Worm (Caenorhabditis elegans): ENCODE measurements around the gene C46C2.3.

Gene C46C2.3

ce11 chrIV:9196755-9197154 lies 28.2 kb upstream of the C46C2.3 start (continued):
- TF ChIP-seq F57A8.1 (GFP tag; optimal IDR thresholded peaks at IDR 0.05) (no peak), hlh-26 (GFP tag; conservative IDR thresholded peaks at IDR 0.05) (no peak), aptf-3 (GFP tag; IDR thresholded peaks at IDR 0.05) (no peak), lsl-1 (GFP tag; optimal IDR thresholded peaks at IDR 0.05) (no peak), mcd-1 (GFP tag; IDR thresholded peaks at IDR 0.05) (peak; percentile 58), B0035.1 (tag; optimal IDR thresholded peaks at IDR 0.05) (no peak), F23B12.7 (tag; optimal IDR thresholded peaks at IDR 0.05; ENCODE audit: insufficient read depth) (no peak), Y95B8A.8 (GFP tag; IDR thresholded peaks at IDR 0.05) (0 out of 2 replicates have a peak, but pooled peaks have one; percentile 7), lir-1 (GFP tag; conservative IDR thresholded peaks at IDR 0.05) (peak; percentile 52; the same call in 1 of the 2 replicates), lin-35 (GFP tag; optimal IDR thresholded peaks at IDR 0.05) (no peak), akir-1 (GFP tag; optimal IDR thresholded peaks at IDR 0.05) (no peak), chd-7 (tag; optimal IDR thresholded peaks at IDR 0.05) (peak; percentile 61), hsf-1 (GFP tag; IDR thresholded peaks at IDR 0.05) (no peak), K12H6.12 (tag; optimal IDR thresholded peaks at IDR 0.05) (peak; percentile 5), ztf-18 (tag; optimal IDR thresholded peaks at IDR 0.05) (no peak), cebp-1 (GFP tag; IDR thresholded peaks at IDR 0.05) (no peak), cebp-1 (tag; optimal IDR thresholded peaks at IDR 0.05) (no peak), attf-5 (GFP tag; optimal IDR thresholded peaks at IDR 0.05) (peak; percentile 15), sea-2 (GFP tag; IDR thresholded peaks at IDR 0.05) (no peak), dox-1 (GFP tag; IDR thresholded peaks at IDR 0.05) (no peak), nfyb-1 (GFP tag; IDR thresholded peaks at IDR 0.05) (peak; percentile 24; the same call in 1 of the 2 replicates), rec-8 (tag; optimal IDR thresholded peaks at IDR 0.05) (no peak), unc-62 (GFP tag; optimal IDR thresholded peaks at IDR 0.05) (peak; percentile 23), tbp1 (GFP tag; optimal IDR thresholded peaks at IDR 0.05) (peak; percentile 7), mes-4 (tag; optimal IDR thresholded peaks at IDR 0.05) (no peak), Y79H2A.3 (GFP tag; conservative IDR thresholded peaks at IDR 0.05) (no peak), egrh-3 (GFP tag; IDR thresholded peaks at IDR 0.05) (peak; percentile 59), rcor-1 (GFP tag; IDR thresholded peaks at IDR 0.05) (peak; percentile 40; the same call in 1 of the 2 replicates), lin-54 (GFP tag; optimal IDR thresholded peaks at IDR 0.05) (no peak), ama-1 (optimal IDR thresholded peaks at IDR 0.05) (no peak), ama-1 (GFP tag; optimal IDR thresholded peaks at IDR 0.05) (no peak), F10E7.11 (tag; optimal IDR thresholded peaks at IDR 0.05) (no peak), B0019.2 (GFP tag; conservative IDR thresholded peaks at IDR 0.05) (no peak), mxl-1 (tag; optimal IDR thresholded peaks at IDR 0.05) (no peak), ekl-4 (GFP tag; IDR thresholded peaks at IDR 0.05) (no peak), F39B2.1 (GFP tag; IDR thresholded peaks at IDR 0.05) (no peak), nhr-27 (tag; optimal IDR thresholded peaks at IDR 0.05) (no peak), sptf-2 (GFP tag; optimal IDR thresholded peaks at IDR 0.05) (no peak), egl-18 (GFP tag; IDR thresholded peaks at IDR 0.05) (0 out of 2 replicates have a peak, but pooled peaks have one; percentile 50), efl-1 (GFP tag; optimal IDR thresholded peaks at IDR 0.05) (no peak), hmg-20 (GFP tag; IDR thresholded peaks at IDR 0.05) (no peak), ceh-27 (GFP tag; optimal IDR thresholded peaks at IDR 0.05) (no peak), somi-1 (GFP tag; optimal IDR thresholded peaks at IDR 0.05) (no peak), ceh-40 (GFP tag; IDR thresholded peaks at IDR 0.05) (0 out of 2 replicates have a peak, but pooled peaks have one; percentile 10), T26A5.8 (tag; optimal IDR thresholded peaks at IDR 0.05) (no peak), madf-8 (GFP tag; conservative IDR thresholded peaks at IDR 0.05) (no peak), K11D2.4 (GFP tag; IDR thresholded peaks at IDR 0.05) (peak; percentile 44; the same call in 1 of the 2 replicates), dpl-1 (GFP tag; optimal IDR thresholded peaks at IDR 0.05) (no peak), snpc-3.4 (tag; optimal IDR thresholded peaks at IDR 0.05) (peak; percentile 30)

Data from whole organism, young adult.